Worm (Caenorhabditis elegans): ENCODE results near the gene metl-13.
"Not testable (repeated sequence)": the region's sequence is repeated elsewhere in the genome, so short reads cannot be mapped to it uniquely, and the experiment has no call there.

metl-13 gene

DNA sequence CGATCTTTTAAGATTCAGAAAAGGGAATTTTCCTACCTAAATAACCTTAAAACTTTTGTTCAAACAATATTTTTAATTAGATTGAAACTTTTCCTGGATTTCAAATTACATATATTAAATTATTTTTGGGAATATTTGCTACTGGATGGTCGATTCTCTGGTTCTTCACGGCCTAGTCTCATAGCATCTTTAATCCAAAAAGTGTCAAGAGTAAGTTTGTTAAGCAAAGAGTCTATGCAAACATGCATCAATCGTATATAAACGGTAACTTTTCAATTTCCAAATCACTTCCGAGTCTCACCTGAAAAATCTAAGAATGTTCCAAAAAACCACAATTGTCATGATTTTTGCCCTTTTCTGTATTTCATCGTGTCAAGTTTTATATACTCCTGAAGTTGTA is 37.0 kb upstream of the metl-13 start, which contains the start of gene nspb-4:
Gene nspb-4, plus strand, starts transcription at position 301 of the 400 bp plus-strand sequence.
- not testable (repeated sequence) for TF ChIP-seq ztf-26 (tag; optimal IDR thresholded peaks at IDR 0.05); hmg-20 (GFP tag; IDR thresholded peaks at IDR 0.05); athp-1 (tag; optimal IDR thresholded peaks at IDR 0.05)

- TF ChIP-seq unc-62 (GFP tag; optimal IDR thresholded peaks at IDR 0.05); F57C9.4 (tag; optimal IDR thresholded peaks at IDR 0.05); lin-54 (GFP tag; optimal IDR thresholded peaks at IDR 0.05): not testable (repeated sequence)
These were observed 36.1 kb upstream of the metl-13 start, which contains the start of gene nspb-5 for ce11 chrIV:6598740-6599139. TSS of gene nspb-5 (plus strand) at chrIV:6599040.

DNA sequence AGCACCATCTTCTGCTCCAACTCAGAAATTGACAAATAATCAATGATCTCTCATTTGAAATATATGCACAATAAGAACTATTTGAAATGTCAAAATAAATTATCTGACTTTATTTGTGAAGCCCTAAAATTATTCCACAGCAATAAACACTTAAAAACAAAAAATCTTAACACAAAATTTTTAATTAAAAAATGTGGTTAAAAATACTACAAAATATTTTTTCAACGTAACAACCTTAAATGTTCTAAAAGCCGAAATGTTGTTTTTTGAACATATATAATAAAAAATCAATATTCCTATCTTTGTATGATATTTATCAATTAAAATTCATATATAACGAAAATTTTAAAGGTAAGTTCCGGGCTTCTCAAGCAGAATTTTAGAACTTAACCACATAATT is 35.4 kb upstream of the metl-13 start, which contains the start of gene F38A5.8:
Gene F38A5.8, plus strand, starts transcription at position 301 of the 400 bp plus-strand sequence.
- no peak for TF ChIP-seq atf-7 (tag; optimal IDR thresholded peaks at IDR 0.05)
- no peak for TF ChIP-seq egl-18 (GFP tag; IDR thresholded peaks at IDR 0.05)
- TF ChIP-seq ceh-58 (GFP tag; IDR thresholded peaks at IDR 0.05), result no peak
- no peak for TF ChIP-seq repo-1 (tag; optimal IDR thresholded peaks at IDR 0.05)
- no peak for TF ChIP-seq tlf-1 (GFP tag; optimal IDR thresholded peaks at IDR 0.05)
- TF ChIP-seq gei-17 (GFP tag; optimal IDR thresholded peaks at IDR 0.05), result no peak
- no peak for TF ChIP-seq akir-1 (GFP tag; optimal IDR thresholded peaks at IDR 0.05)
- TF ChIP-seq hmg-20 (GFP tag; IDR thresholded peaks at IDR 0.05), result no peak

ce11 chrIV:6601213-6601724 is 33.6 kb upstream of the metl-13 start, which contains the start of gene sup-36:
TSS of gene sup-36 (plus strand) at chrIV:6601674.
- TF ChIP-seq F37B4.10 (GFP tag; IDR thresholded peaks at IDR 0.05) (no peak), D2030.7 (GFP tag; IDR thresholded peaks at IDR 0.05) (no peak), lin-26 (GFP tag; IDR thresholded peaks at IDR 0.05) (no peak), cebp-1 (GFP tag; IDR thresholded peaks at IDR 0.05) (peak; percentile 84), cebp-1 (tag; optimal IDR thresholded peaks at IDR 0.05) (peak; percentile 90), hsf-1 (GFP tag; IDR thresholded peaks at IDR 0.05) (no peak), repo-1 (tag; optimal IDR thresholded peaks at IDR 0.05) (no peak), unc-62 (GFP tag; optimal IDR thresholded peaks at IDR 0.05) (no peak), egl-18 (GFP tag; IDR thresholded peaks at IDR 0.05) (no peak), chd-7 (tag; optimal IDR thresholded peaks at IDR 0.05) (no peak), attf-5 (GFP tag; optimal IDR thresholded peaks at IDR 0.05) (peak; percentile 46), mel-28 (tag; optimal IDR thresholded peaks at IDR 0.05; ENCODE audit: borderline replicate concordance) (no peak), him-1 (tag; optimal IDR thresholded peaks at IDR 0.05) (no peak), hrde-1 (tag; optimal IDR thresholded peaks at IDR 0.05; ENCODE audit: borderline replicate concordance) (no peak), bed-1 (GFP tag; IDR thresholded peaks at IDR 0.05) (no peak), ceh-58 (GFP tag; IDR thresholded peaks at IDR 0.05) (no peak), Y53F4B.3 (GFP tag; IDR thresholded peaks at IDR 0.05) (no peak), nhr-80 (tag; optimal IDR thresholded peaks at IDR 0.05) (peak; percentile 31), pha-4 (tag; optimal IDR thresholded peaks at IDR 0.05) (no peak), aptf-3 (GFP tag; IDR thresholded peaks at IDR 0.05) (no peak), lir-1 (GFP tag; conservative IDR thresholded peaks at IDR 0.05) (no peak)

DNA sequence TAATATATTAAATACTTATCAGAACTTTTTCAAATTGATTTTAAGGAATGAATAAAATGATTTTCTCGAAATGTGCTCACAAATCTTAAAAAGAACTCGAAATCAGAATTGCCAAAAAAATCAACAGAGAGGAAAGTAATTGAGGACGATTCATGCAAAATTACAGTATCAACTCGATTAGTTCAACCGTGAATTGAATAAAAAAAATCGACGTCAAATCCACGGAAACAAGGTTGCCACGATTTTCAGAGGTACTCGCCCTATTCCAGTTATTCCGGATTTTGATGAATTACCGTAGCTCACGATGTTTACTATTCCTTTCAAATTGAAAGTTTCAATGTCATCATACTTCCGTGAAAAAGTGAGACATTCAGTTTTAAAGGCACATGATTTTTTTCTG is 32.5 kb upstream of the metl-13 start, which contains the start of gene F15B10.3:
Gene F15B10.3, plus strand, starts transcription at position 301 of the 400 bp plus-strand sequence.
- TF ChIP-seq ceh-40 (GFP tag; IDR thresholded peaks at IDR 0.05) (no peak), nhr-27 (tag; optimal IDR thresholded peaks at IDR 0.05) (no peak), hlh-26 (GFP tag; conservative IDR thresholded peaks at IDR 0.05) (no peak), F23B12.7 (tag; optimal IDR thresholded peaks at IDR 0.05; ENCODE audit: insufficient read depth) (no peak), ceh-27 (GFP tag; optimal IDR thresholded peaks at IDR 0.05) (no peak), zim-3 (tag; optimal IDR thresholded peaks at IDR 0.05) (no peak), ztf-22 (GFP tag; optimal IDR thresholded peaks at IDR 0.05) (no peak), D2030.7 (GFP tag; IDR thresholded peaks at IDR 0.05) (no peak), mel-28 (tag; optimal IDR thresholded peaks at IDR 0.05; ENCODE audit: borderline replicate concordance) (no peak), sptf-2 (GFP tag; optimal IDR thresholded peaks at IDR 0.05) (no peak), Y53G8AR.9 (GFP tag; conservative IDR thresholded peaks at IDR 0.05) (no peak), atf-7 (tag; optimal IDR thresholded peaks at IDR 0.05) (no peak), F33H1.4 (GFP tag; IDR thresholded peaks at IDR 0.05) (no peak), nhr-179 (tag; optimal IDR thresholded peaks at IDR 0.05) (no peak), lsl-1 (GFP tag; optimal IDR thresholded peaks at IDR 0.05) (no peak), Y67H2A.10 (GFP tag; conservative IDR thresholded peaks at IDR 0.05) (no peak)

Data from whole organism, young adult.